Fruit fly (Drosophila melanogaster) whole organism, embryonic: ENCODE measurements around the gene Vps13D.

Experiments used
- BEAF-32 ChIP-seq: fragments of 200-800 bp; sonication (Bioruptor generic); optimal IDR thresholded peaks from 3 replicates; lab custom pipeline; 2017; ENCODE audit warnings: missing biosample characterization, missing genetic modification characterization, mild to moderate bottlenecking, moderate library complexity, missing genetic modification reagents
- CG10366 ChIP-seq: fragments of 200-800 bp; sonication (Bioruptor generic); IDR thresholded peaks from 2 replicates; pipeline ENCODE4 v1.3.6; 2022; ENCODE audit warnings: missing biosample characterization, missing genetic modification characterization
- CG11560 ChIP-seq: fragments of 200-800 bp; sonication (Bioruptor generic); IDR thresholded peaks from 3 replicates; pipeline ENCODE4 v1.3.6; 2022; ENCODE audit warnings: missing biosample characterization, missing genetic modification characterization
- CG13894 ChIP-seq: fragments of 200-800 bp; sonication (Bioruptor generic); optimal IDR thresholded peaks from 3 replicates; lab custom pipeline; 2018; ENCODE audit warnings: missing biosample characterization, mild to moderate bottlenecking, missing genetic modification characterization, moderate library complexity
- CG15073 ChIP-seq: fragments of 200-800 bp; sonication (Bioruptor generic); optimal IDR thresholded peaks from 2 replicates; lab custom pipeline; 2016; ENCODE audit warnings: missing biosample characterization, missing genetic modification characterization
- CG15514 ChIP-seq: fragments of 200-800 bp; sonication (Bioruptor generic); optimal IDR thresholded peaks from 3 replicates; lab custom pipeline; 2017; ENCODE audit warnings: missing biosample characterization, missing genetic modification characterization, mild to moderate bottlenecking, moderate library complexity, missing genetic modification reagents
- CG16813 ChIP-seq: fragments of 200-800 bp; sonication (Bioruptor generic); IDR thresholded peaks from 3 replicates; pipeline ENCODE4 v1.3.6; 2022; ENCODE audit warnings: missing biosample characterization, missing genetic modification characterization; ENCODE audit not compliant: partially characterized antibody
- CG17359 ChIP-seq: fragments of 200-800 bp; sonication (Bioruptor generic); optimal IDR thresholded peaks from 3 replicates; lab custom pipeline; 2018; ENCODE audit warnings: missing biosample characterization, mild to moderate bottlenecking, missing genetic modification characterization, moderate library complexity
- CG2129 ChIP-seq: fragments of 200-800 bp; sonication (Bioruptor generic); IDR thresholded peaks from 2 replicates; pipeline ENCODE4 v1.3.6; 2022; ENCODE audit warnings: missing biosample characterization, missing genetic modification characterization; ENCODE audit not compliant: partially characterized antibody
- CG2199 ChIP-seq: fragments of 200-800 bp; sonication (Bioruptor generic); IDR thresholded peaks from 3 replicates; pipeline ENCODE4 v1.3.6; 2022; ENCODE audit warnings: missing biosample characterization, missing genetic modification characterization
- CG31365 ChIP-seq: fragments of 200-800 bp; sonication (Bioruptor generic); optimal IDR thresholded peaks from 2 replicates; lab custom pipeline; 2018; ENCODE audit warnings: missing biosample characterization, mild to moderate bottlenecking, missing genetic modification characterization
- CG34376 ChIP-seq: fragments of 200-800 bp; sonication (Bioruptor generic); optimal IDR thresholded peaks from 2 replicates; lab custom pipeline; 2018; ENCODE audit warnings: missing biosample characterization, mild to moderate bottlenecking, missing genetic modification characterization
- CG5180 ChIP-seq: fragments of 200-800 bp; sonication (Bioruptor generic); optimal IDR thresholded peaks from 3 replicates; lab custom pipeline; 2017; ENCODE audit warnings: missing biosample characterization, missing genetic modification characterization, mild to moderate bottlenecking, moderate library complexity, missing genetic modification reagents
- CG6654 ChIP-seq: fragments of 200-800 bp; sonication (Bioruptor generic); optimal IDR thresholded peaks from 2 replicates; lab custom pipeline; 2017; ENCODE audit warnings: missing biosample characterization, mild to moderate bottlenecking, missing genetic modification characterization
- CG8290 ChIP-seq, 3 experiments: fragments of 200-800 bp; sonication (Bioruptor generic); optimal IDR thresholded peaks; 2 replicates each; lab custom pipeline; 2016 to 2019; ENCODE audit warnings: missing biosample characterization in 3 of 3, missing genetic modification characterization in 3 of 3, mild to moderate bottlenecking in 2 of 3, moderate library complexity in 1 of 3
- CG9727 ChIP-seq: fragments of 200-800 bp; sonication (Bioruptor generic); optimal IDR thresholded peaks from 3 replicates; lab custom pipeline; 2017; ENCODE audit warnings: missing biosample characterization, mild to moderate bottlenecking, missing genetic modification characterization
- CTCF ChIP-seq: fragments of 200-800 bp; sonication (Bioruptor generic); optimal IDR thresholded peaks from 2 replicates; lab custom pipeline; 2017; ENCODE audit warnings: missing biosample characterization, mild to moderate bottlenecking, missing genetic modification characterization, moderate library complexity
- Deaf1 ChIP-seq: fragments of 200-800 bp; optimal IDR thresholded peaks from 3 replicates; lab custom pipeline; 2019; ENCODE audit warnings: missing biosample characterization, mild to moderate bottlenecking, missing genetic modification characterization, moderate library complexity
- Dll ChIP-seq: fragments of 200-800 bp; sonication (Bioruptor generic); IDR thresholded peaks from 4 replicates; pipeline ENCODE4 v1.3.6; 2022; ENCODE audit warnings: missing biosample characterization, missing genetic modification characterization; ENCODE audit not compliant: partially characterized antibody
- Dref ChIP-seq: fragments of 200-800 bp; sonication (Bioruptor generic); IDR thresholded peaks from 2 replicates; pipeline ENCODE4 v1.3.6; 2022; ENCODE audit warnings: missing biosample characterization, missing genetic modification characterization
- HLH4C ChIP-seq: fragments of 200-800 bp; sonication (Bioruptor generic); IDR thresholded peaks from 3 replicates; pipeline ENCODE4 v1.3.6; 2022; ENCODE audit warnings: missing biosample characterization, missing genetic modification characterization; ENCODE audit not compliant: partially characterized antibody
- Hand ChIP-seq: fragments of 200-800 bp; sonication (Bioruptor generic); optimal IDR thresholded peaks from 2 replicates; lab custom pipeline; 2017; ENCODE audit warnings: mild to moderate bottlenecking, missing biosample characterization, missing genetic modification reagents, missing genetic modification characterization
- HmgD ChIP-seq: fragments of 200-800 bp; sonication (Bioruptor generic); optimal IDR thresholded peaks from 3 replicates; lab custom pipeline; 2016; ENCODE audit warnings: missing biosample characterization, missing genetic modification characterization
- Hmr ChIP-seq: fragments of 200-800 bp; sonication (Bioruptor generic); optimal IDR thresholded peaks from 3 replicates; lab custom pipeline; 2017; ENCODE audit warnings: mild to moderate bottlenecking, missing biosample characterization, missing genetic modification reagents, missing genetic modification characterization
- Hsf ChIP-seq: fragments of 200-800 bp; sonication (Bioruptor generic); optimal IDR thresholded peaks from 3 replicates; lab custom pipeline; 2016; ENCODE audit warnings: missing biosample characterization, missing genetic modification characterization
- MESR4 ChIP-seq: fragments of 200-800 bp; sonication (Bioruptor generic); optimal IDR thresholded peaks from 2 replicates; lab custom pipeline; 2018; ENCODE audit warnings: missing biosample characterization, mild to moderate bottlenecking, missing genetic modification characterization, moderate library complexity
- Neu2 ChIP-seq: fragments of 200-800 bp; sonication (Bioruptor generic); optimal IDR thresholded peaks from 3 replicates; lab custom pipeline; 2016; ENCODE audit warnings: missing biosample characterization, missing genetic modification characterization, borderline replicate concordance
- Oli ChIP-seq: fragments of 200-800 bp; sonication (Bioruptor generic); optimal IDR thresholded peaks from 2 replicates; lab custom pipeline; 2018; ENCODE audit warnings: missing biosample characterization, mild to moderate bottlenecking, missing genetic modification characterization, moderate library complexity
- Opbp ChIP-seq: fragments of 200-800 bp; sonication (Bioruptor generic); IDR thresholded peaks from 3 replicates; pipeline ENCODE4 v1.3.6; 2022; ENCODE audit warnings: missing biosample characterization, missing genetic modification characterization; ENCODE audit not compliant: partially characterized antibody
- Ptx1 ChIP-seq: fragments of 200-800 bp; sonication (Bioruptor generic); IDR thresholded peaks from 2 replicates; pipeline ENCODE4 v1.3.6; 2022; ENCODE audit warnings: missing biosample characterization, missing genetic modification characterization
- Rfx ChIP-seq: fragments of 200-800 bp; sonication (Bioruptor generic); IDR thresholded peaks from 2 replicates; pipeline ENCODE4 v1.3.6; 2022; ENCODE audit warnings: missing biosample characterization, missing genetic modification characterization
- Scr ChIP-seq: fragments of 200-800 bp; sonication (Bioruptor generic); IDR thresholded peaks from 2 replicates; pipeline ENCODE4 v1.3.6; 2022; ENCODE audit warnings: missing biosample characterization, missing genetic modification characterization; ENCODE audit not compliant: partially characterized antibody
- Xbp1 ChIP-seq: fragments of 200-800 bp; sonication (Bioruptor generic); optimal IDR thresholded peaks from 3 replicates; lab custom pipeline; 2016; ENCODE audit warnings: missing biosample characterization, mild to moderate bottlenecking, missing genetic modification characterization
- amos ChIP-seq: fragments of 200-800 bp; sonication (Bioruptor generic); IDR thresholded peaks from 2 replicates; pipeline ENCODE4 v1.3.6; 2022; ENCODE audit warnings: missing biosample characterization, missing genetic modification characterization; ENCODE audit not compliant: partially characterized antibody
- bbx ChIP-seq: fragments of 200-800 bp; sonication (Bioruptor generic); IDR thresholded peaks from 2 replicates; pipeline ENCODE4 v1.3.6; 2022; ENCODE audit warnings: missing biosample characterization, missing genetic modification characterization; ENCODE audit not compliant: partially characterized antibody
- ci ChIP-seq: fragments of 200-800 bp; sonication (Bioruptor generic); IDR thresholded peaks from 3 replicates; pipeline ENCODE4 v1.3.6; 2022; ENCODE audit warnings: missing biosample characterization, missing genetic modification characterization
- dan ChIP-seq: fragments of 200-800 bp; sonication (Bioruptor generic); IDR thresholded peaks from 2 replicates; pipeline ENCODE4 v1.3.6; 2022; ENCODE audit warnings: missing biosample characterization, missing genetic modification characterization
- dmrt11E ChIP-seq: fragments of 200-800 bp; sonication (Bioruptor generic); optimal IDR thresholded peaks from 3 replicates; lab custom pipeline; 2018; ENCODE audit warnings: missing biosample characterization, mild to moderate bottlenecking, missing genetic modification characterization, moderate library complexity
- dpn ChIP-seq, 2 experiments: fragments of 200-800 bp; sonication (Bioruptor generic); optimal IDR thresholded peaks; 3 replicates each; lab custom pipeline; 2016; ENCODE audit warnings: missing biosample characterization in 2 of 2, missing genetic modification characterization in 2 of 2
- ewg ChIP-seq: fragments of 200-800 bp; sonication (Bioruptor generic); optimal IDR thresholded peaks from 3 replicates; lab custom pipeline; 2017; ENCODE audit warnings: mild to moderate bottlenecking, missing biosample characterization, missing genetic modification reagents, missing genetic modification characterization
- exex ChIP-seq: fragments of 200-800 bp; sonication (Bioruptor generic); optimal IDR thresholded peaks from 4 replicates; lab custom pipeline; 2018; ENCODE audit warnings: missing biosample characterization, mild to moderate bottlenecking, missing genetic modification characterization, moderate library complexity
- gsb ChIP-seq: fragments of 200-800 bp; sonication (Bioruptor generic); IDR thresholded peaks from 2 replicates; pipeline ENCODE4 v1.3.6; 2022; ENCODE audit warnings: missing biosample characterization, missing genetic modification characterization
- gsb-n ChIP-seq: fragments of 200-800 bp; sonication (Bioruptor generic); optimal IDR thresholded peaks from 3 replicates; lab custom pipeline; 2018; ENCODE audit warnings: missing biosample characterization, mild to moderate bottlenecking, missing genetic modification characterization
- pfk ChIP-seq: fragments of 200-800 bp; sonication (Bioruptor generic); optimal IDR thresholded peaks from 2 replicates; lab custom pipeline; 2018; ENCODE audit warnings: missing biosample characterization, mild to moderate bottlenecking, missing genetic modification characterization, moderate library complexity
- rib ChIP-seq: fragments of 200-800 bp; sonication (Bioruptor generic); IDR thresholded peaks from 2 replicates; pipeline ENCODE4 v1.3.6; 2022; ENCODE audit warnings: missing biosample characterization, missing genetic modification characterization
- slp2 ChIP-seq: fragments of 200-800 bp; sonication (Bioruptor generic); optimal IDR thresholded peaks from 2 replicates; lab custom pipeline; 2016; ENCODE audit warnings: missing biosample characterization, missing genetic modification characterization
- sug ChIP-seq: fragments of 200-800 bp; optimal IDR thresholded peaks from 2 replicates; lab custom pipeline; 2019; ENCODE audit warnings: missing biosample characterization, mild to moderate bottlenecking, missing genetic modification characterization, moderate library complexity
- tna ChIP-seq: fragments of 200-800 bp; sonication (Bioruptor generic); IDR thresholded peaks from 2 replicates; pipeline ENCODE4 v1.3.6; 2022; ENCODE audit warnings: missing biosample characterization, missing genetic modification characterization; ENCODE audit not compliant: partially characterized antibody
- unc-4 ChIP-seq: fragments of 200-800 bp; sonication (Bioruptor generic); IDR thresholded peaks from 2 replicates; pipeline ENCODE4 v1.3.6; 2022; ENCODE audit warnings: missing biosample characterization, missing genetic modification characterization; ENCODE audit not compliant: partially characterized antibody

The Vps13D gene

DNA sequence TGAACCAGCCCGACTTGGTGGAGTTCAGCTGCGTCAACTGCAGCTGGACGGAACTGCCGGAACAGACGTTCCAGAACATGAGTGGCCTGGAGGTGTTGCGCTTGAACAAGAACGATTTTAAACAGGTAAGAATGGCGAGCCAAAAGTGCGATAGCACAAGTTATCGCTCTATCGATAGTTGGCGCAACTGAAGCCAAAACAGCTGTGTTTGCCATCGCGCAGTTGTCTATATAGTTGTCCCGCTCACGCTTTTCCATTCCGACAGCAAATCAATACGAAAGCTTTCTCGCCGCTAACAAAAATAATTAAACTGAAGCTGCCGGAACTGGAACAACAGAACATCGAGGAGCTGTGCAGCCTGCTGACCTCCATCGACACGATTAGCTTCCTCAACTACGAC is 39.7 kb downstream of the Vps13D start (continued):
- TF ChIP-seq Dref (GFP tag; lab: Robert Waterston, UW) (peak; percentile 92), dan (GFP tag; lab: Robert Waterston, UW) (no peak), BEAF-32 (GFP tag; lab: Kevin White, UChicago) (peak; percentile 82), ewg (GFP tag; lab: Kevin White, UChicago) (peak; percentile 57), sug (tag; lab: Kevin White, UChicago) (peak; percentile 24), CG2199 (peak; percentile 62; the same call in 1 of the 3 replicates), pfk (GFP tag; lab: Kevin White, UChicago) (peak; percentile 5), slp2 (GFP tag; lab: Kevin White, UChicago) (no peak), CG9727 (GFP tag; lab: Kevin White, UChicago) (no peak), Rfx (GFP tag; lab: Robert Waterston, UW) (peak; percentile 41; the same call in 1 of the 2 replicates), CG8290 (GFP tag; optimal IDR thresholded peaks at IDR 0.05; lab: Kevin White, UChicago) (no peak), CG8290 (tag; optimal IDR thresholded peaks at IDR 0.05; lab: Kevin White, UChicago) (peak in 1 of 2 experiments; percentile 64), gsb (GFP tag; lab: Robert Waterston, UW) (no peak), unc-4 (GFP tag; lab: Robert Waterston, UW) (peak; percentile 89), Xbp1 (GFP tag; lab: Kevin White, UChicago) (peak; percentile 3), MESR4 (GFP tag; lab: Kevin White, UChicago) (peak; percentile 3), CG16813 (peak; percentile 74; the same call in 2 of the 3 replicates), CG15073 (GFP tag; lab: Kevin White, UChicago) (no peak), amos (peak; percentile 87; the same call in 1 of the 2 replicates), CG2129 (peak; percentile 57; the same call in 1 of the 2 replicates), Hmr (GFP tag; lab: Kevin White, UChicago) (peak; percentile 41), gsb-n (tag; lab: Kevin White, UChicago) (no peak), CTCF (GFP tag; lab: Kevin White, UChicago) (peak; percentile 3), dpn (GFP tag; optimal IDR thresholded peaks at IDR 0.05; lab: Kevin White, UChicago) (no peak), CG17359 (tag; lab: Kevin White, UChicago) (peak; percentile 6), HLH4C (GFP tag; lab: Robert Waterston, UW) (peak; percentile 89), CG15514 (peak; percentile 73), tna (GFP tag; lab: Robert Waterston, UW) (peak; percentile 81), exex (tag; lab: Kevin White, UChicago) (peak; percentile 11), CG5180 (GFP tag; lab: Kevin White, UChicago) (no peak), Ptx1 (no peak), HmgD (GFP tag; lab: Kevin White, UChicago) (peak; percentile 21), Opbp (GFP tag; lab: Robert Waterston, UW) (peak; percentile 85; the same call in 2 of the 3 replicates), ci (0 out of 3 replicates have a peak, but pooled peaks have one; percentile 23), bbx (GFP tag; lab: Robert Waterston, UW) (peak; percentile 88), Deaf1 (tag; lab: Kevin White, UChicago) (peak; percentile 24), Scr (peak; percentile 82), Dll (GFP tag; lab: Robert Waterston, UW) (peak; percentile 91), CG34376 (peak; percentile 19)

DNA sequence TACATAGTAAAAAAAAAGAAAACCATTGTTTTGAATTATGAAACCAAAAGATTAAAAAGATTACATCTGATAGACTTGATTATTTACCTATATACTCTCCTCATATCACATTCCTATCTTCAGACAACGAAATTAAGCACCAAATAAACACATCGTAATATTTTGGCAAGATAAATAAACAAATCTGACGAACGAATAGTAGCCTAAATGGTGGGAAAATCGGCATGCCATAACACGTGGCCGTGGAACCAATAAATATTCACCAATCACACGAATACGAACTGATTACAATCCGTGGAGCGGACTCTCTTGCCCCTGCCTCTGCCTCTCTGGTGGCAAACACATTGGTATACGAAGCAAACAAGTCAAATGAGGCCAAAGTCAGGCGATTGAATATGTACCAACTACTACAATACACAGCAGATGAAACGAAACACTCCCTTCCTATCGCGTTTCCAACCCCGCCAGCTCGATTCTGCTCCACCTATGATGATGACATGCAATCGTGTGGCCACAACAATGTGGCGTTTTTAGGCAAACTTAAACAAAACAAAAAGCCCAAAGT is 41.3 kb downstream of the Vps13D start:
- TF ChIP-seq CG31365 (tag; lab: Kevin White, UChicago), result no peak
- TF ChIP-seq CG13894 (tag; lab: Kevin White, UChicago), result no peak
- no peak for TF ChIP-seq CG11560 (tag; lab: Robert Waterston, UW)
- peak; percentile 34; the same call in 1 of the 2 replicates for TF ChIP-seq rib (GFP tag; lab: Robert Waterston, UW)
- no peak for TF ChIP-seq Neu2
- TF ChIP-seq dmrt11E, result no peak
- no peak for TF ChIP-seq Hsf (GFP tag; lab: Kevin White, UChicago)
- no peak for TF ChIP-seq CG10366 (GFP tag; lab: Robert Waterston, UW)
- peak; percentile 58; the same call in 1 of the 3 replicates for TF ChIP-seq ci
- TF ChIP-seq Oli (tag; lab: Kevin White, UChicago), result no peak
- no peak for TF ChIP-seq CG6654 (GFP tag; lab: Kevin White, UChicago)
- peak; percentile 13 for TF ChIP-seq Hand (GFP tag; lab: Kevin White, UChicago)
